Worm (Caenorhabditis elegans) whole organism, L2 larva: ENCODE data around the gene ZK105.5.

Experiments
- C34F6.9 ChIP-seq: fragments of 150-350 bp; optimal IDR thresholded peaks from 2 replicates; lab custom pipeline; 2014; ENCODE audit warnings: missing biosample characterization, missing genetic modification characterization
- F13H6.1 ChIP-seq: sonication (generic microtip); optimal IDR thresholded peaks from 2 replicates; lab custom pipeline; 2016; ENCODE audit warnings: missing genetic modification characterization, missing compliant biosample characterization
- R02D3.7 ChIP-seq: fragments of 150-350 bp; optimal IDR thresholded peaks from 2 replicates; lab custom pipeline; 2014; ENCODE audit warnings: missing biosample characterization, missing genetic modification characterization
- Y55F3AM.14 ChIP-seq: fragments of 200-800 bp; sonication (Bioruptor generic); optimal IDR thresholded peaks from 2 replicates; lab custom pipeline; 2018; ENCODE audit warnings: mild to moderate bottlenecking, missing genetic modification characterization, missing compliant biosample characterization
- ZK546.5 ChIP-seq: sonication (generic microtip); optimal IDR thresholded peaks from 2 replicates; lab custom pipeline; 2017; ENCODE audit warnings: missing biosample characterization, missing genetic modification characterization
- alr-1 ChIP-seq: fragments of 150-350 bp; optimal IDR thresholded peaks from 2 replicates; lab custom pipeline; 2014; ENCODE audit warnings: missing biosample characterization, missing genetic modification characterization
- aly-2 ChIP-seq: fragments of 150-350 bp; optimal IDR thresholded peaks from 2 replicates; lab custom pipeline; 2014; ENCODE audit warnings: missing biosample characterization, missing genetic modification characterization
- ama-1 ChIP-seq: fragments of 150-350 bp; optimal IDR thresholded peaks from 2 replicates; lab custom pipeline; 2018; ENCODE audit warnings: inconsistent platforms
- blmp-1 ChIP-seq: sonication (generic microtip); optimal IDR thresholded peaks from 2 replicates; lab custom pipeline; 2017; ENCODE audit warnings: missing genetic modification characterization, mild to moderate bottlenecking, missing compliant biosample characterization, antibody characterized with exemption, moderate library complexity; ENCODE audit not compliant: insufficient read depth
- ceh-16 ChIP-seq: fragments of 150-350 bp; optimal IDR thresholded peaks from 2 replicates; lab custom pipeline; 2014; ENCODE audit warnings: missing biosample characterization, missing genetic modification characterization
- ceh-82 ChIP-seq: fragments of 150-350 bp; optimal IDR thresholded peaks from 2 replicates; lab custom pipeline; 2014; ENCODE audit warnings: missing biosample characterization, missing genetic modification characterization
- crh-2 ChIP-seq: sonication (generic microtip); optimal IDR thresholded peaks from 2 replicates; lab custom pipeline; 2017; ENCODE audit warnings: missing biosample characterization, missing genetic modification characterization
- dmd-4 ChIP-seq: sonication (generic microtip); optimal IDR thresholded peaks from 2 replicates; lab custom pipeline; 2017; ENCODE audit warnings: missing biosample characterization, missing genetic modification characterization
- egl-27 ChIP-seq: sonication (generic microtip); optimal IDR thresholded peaks from 3 replicates; lab custom pipeline; 2017; ENCODE audit warnings: missing biosample characterization, missing genetic modification reagents, missing genetic modification characterization
- elt-1 ChIP-seq: fragments of 150-350 bp; optimal IDR thresholded peaks from 2 replicates; lab custom pipeline; 2014; ENCODE audit warnings: missing biosample characterization, missing genetic modification characterization
- elt-3 ChIP-seq: sonication (generic microtip); optimal IDR thresholded peaks from 2 replicates; lab custom pipeline; 2017; ENCODE audit warnings: missing biosample characterization, missing genetic modification characterization
- fos-1 ChIP-seq: fragments of 150-350 bp; optimal IDR thresholded peaks from 2 replicates; lab custom pipeline; 2014; ENCODE audit warnings: missing biosample characterization, missing genetic modification characterization
- gmeb-1 ChIP-seq: fragments of 150-350 bp; optimal IDR thresholded peaks from 2 replicates; lab custom pipeline; 2014; ENCODE audit warnings: missing biosample characterization, missing genetic modification characterization
- lin-11 ChIP-seq: fragments of 150-350 bp; sonication (generic microtip); optimal IDR thresholded peaks from 2 replicates; lab custom pipeline; 2014; ENCODE audit warnings: missing biosample characterization, missing genetic modification characterization, inconsistent platforms, mixed read lengths
- lin-13 ChIP-seq: fragments of 150-350 bp; optimal IDR thresholded peaks from 2 replicates; lab custom pipeline; 2014; ENCODE audit warnings: missing biosample characterization, missing genetic modification reagents, missing genetic modification characterization
- lin-39 ChIP-seq: fragments of 150-350 bp; optimal IDR thresholded peaks from 2 replicates; lab custom pipeline; 2014; ENCODE audit warnings: missing biosample characterization, missing genetic modification reagents, missing genetic modification characterization
- lsy-2 ChIP-seq, 2 experiments: fragments of 150-350 bp in 1 of 2; sonication (generic microtip) in 1 of 2; optimal IDR thresholded peaks; 2 replicates each; lab custom pipeline; 2014 to 2017; ENCODE audit warnings: missing biosample characterization in 2 of 2, missing genetic modification characterization in 2 of 2
- mab-5 ChIP-seq: fragments of 150-350 bp; optimal IDR thresholded peaks from 2 replicates; lab custom pipeline; 2014; ENCODE audit warnings: missing biosample characterization, missing genetic modification characterization
- mbf-1 ChIP-seq: sonication (generic microtip); optimal IDR thresholded peaks from 2 replicates; lab custom pipeline; 2017; ENCODE audit warnings: missing biosample characterization, missing genetic modification characterization
- mdl-1 ChIP-seq, 2 experiments: fragments of 150-350 bp in 1 of 2; sonication (generic microtip) in 1 of 2; optimal IDR thresholded peaks; 2 replicates each; lab custom pipeline; 2017; ENCODE audit warnings: missing biosample characterization in 2 of 2, missing genetic modification characterization in 2 of 2
- nhr-10 ChIP-seq: sonication (generic microtip); optimal IDR thresholded peaks from 2 replicates; lab custom pipeline; 2017; ENCODE audit warnings: missing biosample characterization, missing genetic modification characterization
- nhr-11 ChIP-seq: fragments of 150-350 bp; optimal IDR thresholded peaks from 2 replicates; lab custom pipeline; 2014; ENCODE audit warnings: missing biosample characterization, missing genetic modification characterization
- nhr-12 ChIP-seq: fragments of 150-350 bp; optimal IDR thresholded peaks from 2 replicates; lab custom pipeline; 2014; ENCODE audit warnings: missing biosample characterization, missing genetic modification characterization
- nhr-129 ChIP-seq: fragments of 150-350 bp; optimal IDR thresholded peaks from 2 replicates; lab custom pipeline; 2014; ENCODE audit warnings: missing biosample characterization, missing genetic modification characterization
- nhr-21 ChIP-seq: fragments of 150-350 bp; optimal IDR thresholded peaks from 2 replicates; lab custom pipeline; 2014; ENCODE audit warnings: missing biosample characterization, missing genetic modification characterization
- nhr-23 ChIP-seq: fragments of 150-350 bp; optimal IDR thresholded peaks from 2 replicates; lab custom pipeline; 2014; ENCODE audit warnings: missing biosample characterization, missing genetic modification reagents, missing genetic modification characterization
- nhr-237 ChIP-seq: fragments of 150-350 bp; optimal IDR thresholded peaks from 2 replicates; lab custom pipeline; 2014; ENCODE audit warnings: missing biosample characterization, missing genetic modification characterization
- nhr-25 ChIP-seq: fragments of 150-350 bp; sonication (generic microtip); optimal IDR thresholded peaks from 3 replicates; lab custom pipeline; 2014; ENCODE audit warnings: missing biosample characterization, missing genetic modification characterization
- nhr-6 ChIP-seq: fragments of 150-350 bp; optimal IDR thresholded peaks from 2 replicates; lab custom pipeline; 2014; ENCODE audit warnings: missing biosample characterization, missing genetic modification characterization
- nhr-77 ChIP-seq: fragments of 150-350 bp; optimal IDR thresholded peaks from 2 replicates; lab custom pipeline; 2014; ENCODE audit warnings: missing biosample characterization, missing genetic modification characterization
- peb-1 ChIP-seq: fragments of 150-350 bp; optimal IDR thresholded peaks from 2 replicates; lab custom pipeline; 2014; ENCODE audit warnings: missing biosample characterization, missing genetic modification characterization
- sem-4 ChIP-seq: fragments of 150-350 bp; optimal IDR thresholded peaks from 2 replicates; lab custom pipeline; 2014; ENCODE audit warnings: missing biosample characterization, missing genetic modification reagents, missing genetic modification characterization
- skn-1 ChIP-seq: sonication (generic microtip); optimal IDR thresholded peaks from 2 replicates; lab custom pipeline; 2017; ENCODE audit warnings: missing biosample characterization, missing genetic modification characterization
- sma-3 ChIP-seq: sonication (generic microtip); optimal IDR thresholded peaks from 2 replicates; lab custom pipeline; 2016; ENCODE audit warnings: missing genetic modification reagents, missing genetic modification characterization, missing compliant biosample characterization
- sma-9 ChIP-seq, 2 experiments: fragments of 150-350 bp in 1 of 2; sonication (generic microtip) in 1 of 2; optimal IDR thresholded peaks; 2 replicates each; lab custom pipeline; 2014 to 2016; ENCODE audit warnings: missing genetic modification characterization in 2 of 2, mild to moderate bottlenecking in 1 of 2, missing biosample characterization in 1 of 2, missing compliant biosample characterization in 1 of 2, missing genetic modification reagents in 1 of 2, moderate library complexity in 1 of 2
- snpc-4 ChIP-seq: fragments of 150-350 bp; optimal IDR thresholded peaks from 2 replicates; lab custom pipeline; 2014; ENCODE audit warnings: missing biosample characterization, missing genetic modification characterization
- unc-39 ChIP-seq: fragments of 150-350 bp; optimal IDR thresholded peaks from 2 replicates; lab custom pipeline; 2014; ENCODE audit warnings: missing biosample characterization, missing genetic modification characterization
- unc-55 ChIP-seq: fragments of 150-350 bp; sonication (generic microtip); optimal IDR thresholded peaks from 3 replicates; lab custom pipeline; 2014; ENCODE audit warnings: missing biosample characterization, missing genetic modification reagents, missing genetic modification characterization
- unc-62 ChIP-seq: fragments of 150-350 bp; optimal IDR thresholded peaks from 2 replicates; lab custom pipeline; 2014; ENCODE audit warnings: missing biosample characterization, missing genetic modification reagents, missing genetic modification characterization
- zag-1 ChIP-seq: fragments of 150-350 bp; optimal IDR thresholded peaks from 2 replicates; lab custom pipeline; 2014; ENCODE audit warnings: missing biosample characterization, missing genetic modification characterization
- ztf-1 ChIP-seq: fragments of 200-800 bp; sonication (Bioruptor generic); conservative IDR thresholded peaks from 2 replicates; pipeline ENCODE4 v1.3.6; 2022; ENCODE audit warnings: missing genetic modification characterization, missing compliant biosample characterization
- ztf-11 ChIP-seq: sonication (generic microtip); optimal IDR thresholded peaks from 2 replicates; lab custom pipeline; 2017; ENCODE audit warnings: missing biosample characterization, missing genetic modification characterization
- ztf-4 ChIP-seq: fragments of 150-350 bp; optimal IDR thresholded peaks from 2 replicates; lab custom pipeline; 2014; ENCODE audit warnings: missing biosample characterization, missing genetic modification characterization

The ZK105.5 gene

DNA sequence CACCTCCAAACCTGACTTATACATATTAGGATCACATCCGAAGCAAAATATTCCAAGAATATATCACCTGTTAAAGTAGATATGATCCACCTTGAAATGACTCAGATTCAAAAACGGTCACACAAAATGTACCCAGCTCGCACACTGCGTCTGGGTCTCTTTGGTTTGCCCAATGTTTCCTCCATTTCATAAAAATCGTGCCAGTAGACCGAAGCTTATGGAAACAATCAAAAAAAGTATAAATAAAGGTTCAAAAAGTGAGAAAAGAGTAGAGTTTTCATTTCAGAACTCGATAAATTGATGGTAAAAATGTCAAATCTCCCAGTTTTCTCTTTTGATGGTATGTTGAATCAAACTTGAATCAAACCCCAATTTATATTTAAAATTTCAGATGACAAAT, 20.2 kb upstream of the ZK105.5 start, which contains the start of gene srr-9:
Gene srr-9, plus strand, starts transcription at position 301 of the 400 bp plus-strand sequence.
- TF ChIP-seq nhr-10 (tag; lab: Kevin White, UChicago), result no peak
- no peak for TF ChIP-seq F13H6.1 (tag; lab: Kevin White, UChicago)
- no peak for TF ChIP-seq elt-3 (tag; lab: Kevin White, UChicago)
- no peak for TF ChIP-seq ztf-11 (tag; lab: Kevin White, UChicago)
- no peak for TF ChIP-seq sem-4 (tag; lab: Kevin White, UChicago)
- TF ChIP-seq fos-1 (tag; lab: Kevin White, UChicago), result no peak
- no peak for TF ChIP-seq nhr-77 (tag; lab: Kevin White, UChicago)
- no peak for TF ChIP-seq mab-5
- no peak for TF ChIP-seq ztf-1 (GFP tag; lab: Robert Waterston, UW)
- no peak for TF ChIP-seq dmd-4 (tag; lab: Kevin White, UChicago)
- no peak for TF ChIP-seq nhr-12 (tag; lab: Kevin White, UChicago)
- no peak for TF ChIP-seq C34F6.9
- no peak for TF ChIP-seq ZK546.5
- no peak for TF ChIP-seq R02D3.7 (tag; lab: Kevin White, UChicago)
- no peak for TF ChIP-seq alr-1 (tag; lab: Kevin White, UChicago)

DNA sequence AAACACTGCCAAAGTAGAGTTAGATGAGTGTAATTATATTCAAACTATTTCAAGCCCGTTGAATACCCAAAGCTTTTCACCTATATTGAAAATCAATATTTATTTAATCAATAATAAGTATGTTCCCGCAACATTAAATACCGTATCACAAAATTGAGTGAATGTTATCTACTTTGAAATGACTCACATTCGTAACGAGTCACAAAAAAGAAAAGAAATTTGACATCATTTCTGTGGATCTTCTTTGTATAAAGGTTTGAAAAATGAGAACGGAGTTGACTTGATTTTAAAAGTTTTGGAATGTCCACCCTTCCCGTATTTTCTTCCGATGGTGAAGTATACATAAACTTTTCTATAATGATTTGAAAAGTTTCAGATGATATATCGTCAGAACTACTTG, 17.8 kb upstream of the ZK105.5 start, which contains the start of gene srr-10:
Gene srr-10, plus strand, starts transcription at position 301 of the 400 bp plus-strand sequence.
- TF ChIP-seq gmeb-1, result no peak
- no peak for TF ChIP-seq F13H6.1 (tag; lab: Kevin White, UChicago)

DNA sequence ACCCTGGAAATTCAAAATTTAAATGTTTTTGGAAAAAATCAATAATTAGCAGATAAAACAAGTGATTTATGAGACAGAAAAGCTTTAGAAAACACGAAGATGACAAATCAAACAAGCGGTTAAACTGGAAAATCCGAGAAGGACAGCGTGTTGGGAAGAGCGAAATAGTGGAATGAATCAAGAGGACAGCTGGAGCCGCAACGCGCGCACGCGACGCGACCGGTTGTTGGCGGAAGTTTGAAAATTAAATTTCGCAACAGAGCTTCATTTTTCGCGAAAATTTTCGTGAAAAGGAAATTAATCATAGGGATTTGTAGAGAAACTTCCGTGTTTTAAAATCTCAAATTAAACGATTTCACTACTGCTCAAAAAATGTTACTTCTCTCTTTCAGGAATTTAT, 17.4 kb upstream of the ZK105.5 start, which contains the start of gene clic-1:
Gene clic-1, minus strand, starts transcription at position 3 of the 400 bp plus-strand sequence.
- peak; percentile 51 to 72 for TF ChIP-seq lsy-2 (tag; optimal IDR thresholded peaks at IDR 0.05; lab: Kevin White, UChicago)
- no peak for TF ChIP-seq elt-1
- peak; percentile 40 for TF ChIP-seq nhr-129 (tag; lab: Kevin White, UChicago)
- TF ChIP-seq ceh-16 (tag; lab: Kevin White, UChicago), result no peak
- no peak for TF ChIP-seq ztf-4 (tag; lab: Kevin White, UChicago)
- TF ChIP-seq nhr-237, result no peak
- TF ChIP-seq ztf-1 (GFP tag; lab: Robert Waterston, UW), result no peak
- no peak for TF ChIP-seq blmp-1 (tag; lab: Kevin White, UChicago)
- TF ChIP-seq dmd-4 (tag; lab: Kevin White, UChicago), result no peak
- TF ChIP-seq skn-1 (tag; lab: Kevin White, UChicago), result no peak
- peak; percentile 78 for TF ChIP-seq C34F6.9
- no peak for TF ChIP-seq ZK546.5
- peak; percentile 80 for TF ChIP-seq unc-55 (GFP tag; lab: Kevin White, UChicago)
- peak; percentile 92 for TF ChIP-seq gmeb-1
- peak; percentile 42 for TF ChIP-seq ama-1 (lab: Kevin White, UChicago)
- peak in 1 of 2 experiments; percentile 51 for TF ChIP-seq mdl-1 (tag; optimal IDR thresholded peaks at IDR 0.05; lab: Kevin White, UChicago)
- peak; percentile 41 for TF ChIP-seq sma-9 (GFP tag; optimal IDR thresholded peaks at IDR 0.05; lab: Kevin White, UChicago)
- TF ChIP-seq sma-9 (tag; optimal IDR thresholded peaks at IDR 0.05; lab: Kevin White, UChicago), result no peak
- peak; percentile 42 for TF ChIP-seq fos-1 (tag; lab: Kevin White, UChicago)
- TF ChIP-seq mbf-1 (tag; lab: Kevin White, UChicago), result no peak
- TF ChIP-seq mab-5, result no peak
- no peak for TF ChIP-seq aly-2
- TF ChIP-seq nhr-21, result peak; percentile 46
- TF ChIP-seq lin-39, result no peak
- TF ChIP-seq unc-62 (GFP tag; lab: Kevin White, UChicago), result no peak
- no peak for TF ChIP-seq ceh-82 (tag; lab: Kevin White, UChicago)
- peak; percentile 58 for TF ChIP-seq lin-13 (GFP tag; lab: Kevin White, UChicago)
- no peak for TF ChIP-seq nhr-10 (tag; lab: Kevin White, UChicago)
- TF ChIP-seq nhr-12 (tag; lab: Kevin White, UChicago), result no peak
- TF ChIP-seq zag-1 (tag; lab: Kevin White, UChicago), result peak; percentile 4
- TF ChIP-seq R02D3.7 (tag; lab: Kevin White, UChicago), result no peak
- no peak for TF ChIP-seq Y55F3AM.14
- TF ChIP-seq nhr-25 (tag; lab: Kevin White, UChicago), result no peak
- TF ChIP-seq peb-1 (tag; lab: Kevin White, UChicago), result no peak
- TF ChIP-seq sma-3 (GFP tag; lab: Kevin White, UChicago), result peak; percentile 21
- no peak for TF ChIP-seq ztf-11 (tag; lab: Kevin White, UChicago)
- peak; percentile 48 for TF ChIP-seq lin-11 (tag; lab: Kevin White, UChicago)
- peak; percentile 53 for TF ChIP-seq snpc-4 (tag; lab: Kevin White, UChicago)
- TF ChIP-seq crh-2, result peak; percentile 39
- TF ChIP-seq nhr-6 (tag; lab: Kevin White, UChicago), result no peak
- TF ChIP-seq alr-1 (tag; lab: Kevin White, UChicago), result no peak
- TF ChIP-seq elt-3 (tag; lab: Kevin White, UChicago), result no peak
- peak; percentile 53 for TF ChIP-seq F13H6.1 (tag; lab: Kevin White, UChicago)
- no peak for TF ChIP-seq sem-4 (tag; lab: Kevin White, UChicago)
- TF ChIP-seq egl-27 (tag; lab: Kevin White, UChicago), result peak; percentile 7
- TF ChIP-seq nhr-77 (tag; lab: Kevin White, UChicago), result no peak
- no peak for TF ChIP-seq nhr-11 (tag; lab: Kevin White, UChicago)
- no peak for TF ChIP-seq nhr-23 (tag; lab: Kevin White, UChicago)
- no peak for TF ChIP-seq unc-39 (tag; lab: Kevin White, UChicago)
